Worm (Caenorhabditis elegans): ENCODE data around the gene Y17G7B.18.

DNA sequence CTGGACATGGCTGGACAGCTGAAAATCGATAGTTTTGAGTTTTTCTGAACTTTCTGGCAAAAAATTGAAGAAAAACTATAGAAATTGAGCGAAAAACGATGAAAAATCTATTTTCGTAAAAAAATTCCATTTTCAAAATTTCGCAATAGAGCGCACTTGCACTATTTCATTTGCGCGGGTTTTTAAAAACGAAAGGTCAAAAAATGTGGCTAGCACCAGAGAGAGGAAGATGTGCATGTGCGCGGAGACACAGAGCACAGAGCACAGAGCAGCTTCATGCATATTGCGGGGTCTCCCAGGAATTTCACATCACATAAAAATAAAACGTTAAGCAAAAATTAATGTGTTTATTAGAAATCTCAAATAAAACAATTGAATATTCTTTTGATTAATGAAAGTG is at the start of gene Y17G7B.18:
- TF ChIP-seq elt-2 (tag; optimal IDR thresholded peaks at IDR 0.05): peak; percentile 8
- peak; percentile 22 for TF ChIP-seq unc-86 (tag; optimal IDR thresholded peaks at IDR 0.05)
- TF ChIP-seq lin-11 (tag; optimal IDR thresholded peaks at IDR 0.05): no peak
- TF ChIP-seq ama-1 (optimal IDR thresholded peaks at IDR 0.05): no peak
- no peak for TF ChIP-seq pha-4 (tag; optimal IDR thresholded peaks at IDR 0.05)
- no peak for TF ChIP-seq C38D4.7 (GFP tag; optimal IDR thresholded peaks at IDR 0.05)
- TF ChIP-seq F13H6.1 (tag; optimal IDR thresholded peaks at IDR 0.05): no peak
- no peak for TF ChIP-seq ets-4 (tag; optimal IDR thresholded peaks at IDR 0.05)
- TF ChIP-seq ttx-3 (tag; optimal IDR thresholded peaks at IDR 0.05): no peak
- TF ChIP-seq K09A11.1 (tag; optimal IDR thresholded peaks at IDR 0.05; ENCODE audit: insufficient read depth): no peak
